Fruit fly (Drosophila melanogaster) whole organism, embryonic: ENCODE data around the gene CG11723.

Experiments used
- Abd-B ChIP-seq: fragments of 200-800 bp; sonication (Bioruptor generic); optimal IDR thresholded peaks from 2 replicates; lab custom pipeline; 2018; ENCODE audit warnings: missing biosample characterization, mild to moderate bottlenecking, missing genetic modification characterization, moderate library complexity
- Antp ChIP-seq: fragments of 200-800 bp; sonication (Bioruptor generic); optimal IDR thresholded peaks from 3 replicates; lab custom pipeline; 2016; ENCODE audit warnings: missing biosample characterization, missing genetic modification characterization
- Asciz ChIP-seq: fragments of 200-800 bp; sonication (Bioruptor generic); optimal IDR thresholded peaks from 2 replicates; lab custom pipeline; 2017; ENCODE audit warnings: missing biosample characterization, mild to moderate bottlenecking, missing genetic modification characterization, missing genetic modification reagents
- BtbVII ChIP-seq: fragments of 200-800 bp; sonication (Bioruptor generic); optimal IDR thresholded peaks from 3 replicates; lab custom pipeline; 2017; ENCODE audit warnings: missing biosample characterization, mild to moderate bottlenecking, missing genetic modification characterization
- CG10462 ChIP-seq: fragments of 200-800 bp; sonication (Bioruptor generic); optimal IDR thresholded peaks from 2 replicates; lab custom pipeline; 2016; ENCODE audit warnings: missing biosample characterization, missing genetic modification characterization
- CG1233 ChIP-seq: fragments of 200-800 bp; sonication (Bioruptor generic); optimal IDR thresholded peaks from 4 replicates; lab custom pipeline; 2018; ENCODE audit warnings: missing biosample characterization, mild to moderate bottlenecking, missing genetic modification characterization
- CG16815 ChIP-seq: fragments of 200-800 bp; sonication (Bioruptor generic); optimal IDR thresholded peaks from 3 replicates; lab custom pipeline; 2017; ENCODE audit warnings: missing biosample characterization, mild to moderate bottlenecking, missing genetic modification characterization
- CG18262 ChIP-seq: fragments of 200-800 bp; optimal IDR thresholded peaks from 3 replicates; lab custom pipeline; 2019; ENCODE audit warnings: missing biosample characterization, mild to moderate bottlenecking, missing genetic modification characterization, moderate library complexity
- CG2120 ChIP-seq: fragments of 200-800 bp; sonication (Bioruptor generic); optimal IDR thresholded peaks from 3 replicates; lab custom pipeline; 2016; ENCODE audit warnings: missing biosample characterization, missing genetic modification characterization
- CG42726 ChIP-seq: fragments of 200-800 bp; sonication (Bioruptor generic); IDR thresholded peaks from 2 replicates; pipeline ENCODE4 v1.3.6; 2022; ENCODE audit warnings: missing biosample characterization, missing genetic modification characterization; ENCODE audit not compliant: partially characterized antibody
- CG6813 ChIP-seq: fragments of 200-800 bp; sonication (Bioruptor generic); optimal IDR thresholded peaks from 2 replicates; lab custom pipeline; 2017; ENCODE audit warnings: missing biosample characterization, missing genetic modification characterization, mild to moderate bottlenecking, moderate library complexity, missing genetic modification reagents
- CG8359 ChIP-seq: fragments of 200-800 bp; sonication (Bioruptor generic); optimal IDR thresholded peaks from 2 replicates; lab custom pipeline; 2017; ENCODE audit warnings: missing biosample characterization, mild to moderate bottlenecking, missing genetic modification characterization, borderline replicate concordance
- CG8765 ChIP-seq: fragments of 200-800 bp; sonication (Bioruptor generic); IDR thresholded peaks from 2 replicates; pipeline ENCODE4 v1.3.6; 2022; ENCODE audit warnings: missing biosample characterization, missing genetic modification characterization
- CG8944 ChIP-seq: fragments of 200-800 bp; sonication (Bioruptor generic); optimal IDR thresholded peaks from 3 replicates; lab custom pipeline; 2016; ENCODE audit warnings: missing biosample characterization, missing genetic modification characterization
- Chrac-16 ChIP-seq: fragments of 200-800 bp; sonication (Bioruptor generic); optimal IDR thresholded peaks from 3 replicates; lab custom pipeline; 2016; ENCODE audit warnings: missing biosample characterization, missing genetic modification characterization
- CkIIα-i1 ChIP-seq: fragments of 200-800 bp; sonication (Bioruptor generic); IDR thresholded peaks from 2 replicates; pipeline ENCODE4 v1.3.6; 2022; ENCODE audit warnings: missing biosample characterization, missing genetic modification characterization
- Dip2 ChIP-seq: fragments of 200-800 bp; sonication (Bioruptor generic); IDR thresholded peaks from 2 replicates; pipeline ENCODE4 v1.3.6; 2022; ENCODE audit warnings: missing biosample characterization, missing genetic modification characterization
- Dref ChIP-seq: fragments of 200-800 bp; sonication (Bioruptor generic); IDR thresholded peaks from 2 replicates; pipeline ENCODE4 v1.3.6; 2022; ENCODE audit warnings: missing biosample characterization, missing genetic modification characterization
- Drgx ChIP-seq: fragments of 200-800 bp; sonication (Bioruptor generic); IDR thresholded peaks from 2 replicates; pipeline ENCODE4 v1.3.6; 2022; ENCODE audit warnings: missing biosample characterization, missing genetic modification characterization
- E2f2 ChIP-seq: fragments of 200-800 bp; sonication (Bioruptor generic); IDR thresholded peaks from 2 replicates; pipeline ENCODE4 v1.3.6; 2022; ENCODE audit warnings: missing biosample characterization, missing genetic modification characterization
- Fer1 ChIP-seq: fragments of 200-800 bp; sonication (Bioruptor generic); optimal IDR thresholded peaks from 2 replicates; lab custom pipeline; 2017; ENCODE audit warnings: missing biosample characterization, mild to moderate bottlenecking, missing genetic modification characterization
- Fer3 ChIP-seq: fragments of 200-800 bp; sonication (Bioruptor generic); optimal IDR thresholded peaks from 2 replicates; lab custom pipeline; 2018; ENCODE audit warnings: missing biosample characterization, mild to moderate bottlenecking, missing genetic modification characterization, moderate library complexity
- H2.0 ChIP-seq: fragments of 200-800 bp; sonication (Bioruptor generic); IDR thresholded peaks from 2 replicates; pipeline ENCODE4 v1.3.6; 2022; ENCODE audit warnings: missing biosample characterization, missing genetic modification characterization
- HLH3B ChIP-seq: fragments of 200-800 bp; sonication (Bioruptor generic); IDR thresholded peaks from 2 replicates; pipeline ENCODE4 v1.3.6; 2022; ENCODE audit warnings: missing biosample characterization, missing genetic modification characterization
- Hr51 ChIP-seq, 2 experiments: fragments of 200-800 bp; sonication (Bioruptor generic); optimal IDR thresholded peaks; 2 replicates in 1 of 2; 3 replicates in 1 of 2; lab custom pipeline; 2016 to 2018; ENCODE audit warnings: missing biosample characterization in 2 of 2, missing genetic modification characterization in 2 of 2, mild to moderate bottlenecking in 1 of 2, moderate library complexity in 1 of 2
- Mrtf ChIP-seq: fragments of 200-800 bp; sonication (Bioruptor generic); IDR thresholded peaks from 3 replicates; pipeline ENCODE4 v1.3.6; 2022; ENCODE audit warnings: missing biosample characterization, missing genetic modification characterization
- NC2β ChIP-seq: fragments of 200-800 bp; sonication (Bioruptor generic); optimal IDR thresholded peaks from 2 replicates; lab custom pipeline; 2016; ENCODE audit warnings: missing biosample characterization, missing genetic modification characterization
- Sry-β ChIP-seq: fragments of 200-800 bp; sonication (Bioruptor generic); optimal IDR thresholded peaks from 2 replicates; lab custom pipeline; 2018; ENCODE audit warnings: missing biosample characterization, mild to moderate bottlenecking, missing genetic modification characterization, moderate library complexity
- aop ChIP-seq: fragments of 200-800 bp; sonication (Bioruptor generic); IDR thresholded peaks from 2 replicates; pipeline ENCODE4 v1.3.6; 2022; ENCODE audit warnings: missing biosample characterization, missing genetic modification characterization
- caup ChIP-seq: fragments of 200-800 bp; sonication (Bioruptor generic); optimal IDR thresholded peaks from 3 replicates; lab custom pipeline; 2017; ENCODE audit warnings: missing biosample characterization, mild to moderate bottlenecking, missing genetic modification characterization, moderate library complexity; ENCODE audit not compliant: severe bottlenecking
- eve ChIP-seq, 2 experiments: fragments of >200 bp; optimal IDR thresholded peaks; 2 replicates each; lab custom pipeline; 2017; ENCODE audit warnings: missing biosample characterization in 2 of 2, missing genetic modification characterization in 2 of 2
- exex ChIP-seq: fragments of 200-800 bp; sonication (Bioruptor generic); optimal IDR thresholded peaks from 4 replicates; lab custom pipeline; 2018; ENCODE audit warnings: missing biosample characterization, mild to moderate bottlenecking, missing genetic modification characterization, moderate library complexity
- gce ChIP-seq: fragments of 200-800 bp; sonication (Bioruptor generic); IDR thresholded peaks from 3 replicates; pipeline ENCODE4 v1.3.6; 2022; ENCODE audit warnings: missing biosample characterization, missing genetic modification characterization
- gcm ChIP-seq: fragments of 200-800 bp; sonication (Bioruptor generic); optimal IDR thresholded peaks from 2 replicates; lab custom pipeline; 2019; ENCODE audit warnings: missing biosample characterization, mild to moderate bottlenecking, missing genetic modification characterization, moderate library complexity
- grn ChIP-seq: fragments of 200-800 bp; sonication (Bioruptor generic); optimal IDR thresholded peaks from 3 replicates; lab custom pipeline; 2017; ENCODE audit warnings: missing biosample characterization, missing genetic modification characterization
- gsb-n ChIP-seq: fragments of 200-800 bp; sonication (Bioruptor generic); optimal IDR thresholded peaks from 3 replicates; lab custom pipeline; 2018; ENCODE audit warnings: missing biosample characterization, mild to moderate bottlenecking, missing genetic modification characterization
- hbn ChIP-seq: fragments of 200-800 bp; sonication (Bioruptor generic); IDR thresholded peaks from 2 replicates; pipeline ENCODE4 v1.3.6; 2022; ENCODE audit warnings: missing biosample characterization, missing genetic modification characterization; ENCODE audit not compliant: partially characterized antibody
- hth ChIP-seq: fragments of >200 bp; optimal IDR thresholded peaks from 2 replicates; lab custom pipeline; 2017; ENCODE audit warnings: inconsistent platforms
- jigr1 ChIP-seq: fragments of 200-800 bp; sonication (Bioruptor generic); IDR thresholded peaks from 3 replicates; pipeline ENCODE4 v1.3.6; 2022; ENCODE audit warnings: missing biosample characterization, missing genetic modification characterization
- lmd ChIP-seq: fragments of 200-800 bp; sonication (Bioruptor generic); IDR thresholded peaks from 2 replicates; pipeline ENCODE4 v1.3.6; 2022; ENCODE audit warnings: missing biosample characterization, missing genetic modification characterization
- p53 ChIP-seq: fragments of 200-800 bp; sonication (Bioruptor generic); optimal IDR thresholded peaks from 2 replicates; lab custom pipeline; 2016; ENCODE audit warnings: missing biosample characterization, missing genetic modification characterization
- pnt ChIP-seq: fragments of 200-800 bp; sonication (Bioruptor generic); optimal IDR thresholded peaks from 3 replicates; lab custom pipeline; 2016; ENCODE audit warnings: missing biosample characterization, missing genetic modification characterization
- sisA ChIP-seq: fragments of 200-800 bp; sonication (Bioruptor generic); IDR thresholded peaks from 2 replicates; pipeline ENCODE4 v1.3.6; 2022; ENCODE audit warnings: missing biosample characterization, missing genetic modification characterization
- sna ChIP-seq: fragments of 200-800 bp; sonication (Bioruptor generic); IDR thresholded peaks from 2 replicates; pipeline ENCODE4 v1.3.6; 2022; ENCODE audit warnings: missing biosample characterization, missing genetic modification characterization; ENCODE audit not compliant: partially characterized antibody
- sqz ChIP-seq: fragments of 200-800 bp; sonication (Bioruptor generic); optimal IDR thresholded peaks from 3 replicates; lab custom pipeline; 2018; ENCODE audit warnings: missing biosample characterization, mild to moderate bottlenecking, missing genetic modification characterization
- sug ChIP-seq: fragments of 200-800 bp; optimal IDR thresholded peaks from 2 replicates; lab custom pipeline; 2019; ENCODE audit warnings: missing biosample characterization, mild to moderate bottlenecking, missing genetic modification characterization, moderate library complexity
- tgo ChIP-seq: fragments of 200-800 bp; sonication (Bioruptor generic); IDR thresholded peaks from 3 replicates; pipeline ENCODE4 v1.3.6; 2022; ENCODE audit warnings: missing biosample characterization, missing genetic modification characterization
- ttk ChIP-seq: fragments of 200-800 bp; sonication (Bioruptor generic); IDR thresholded peaks from 2 replicates; pipeline ENCODE4 v2.1.2; 2022; ENCODE audit warnings: missing biosample characterization, missing genetic modification characterization
- vfl ChIP-seq: fragments of 200-800 bp; sonication (Bioruptor generic); optimal IDR thresholded peaks from 2 replicates; lab custom pipeline; 2016; ENCODE audit warnings: missing biosample characterization, missing genetic modification characterization

CG11723 gene

dm6 chr2L:2130157-2130987 lies 16.7 kb downstream of the CG11723 start, which contains the start of gene Glyp (continued):
- TF ChIP-seq Mrtf (GFP tag; lab: Robert Waterston, UW) (peak; percentile 92), Abd-B (GFP tag; lab: Kevin White, UChicago) (peak; percentile 94), BtbVII (GFP tag; lab: Kevin White, UChicago) (peak; percentile 99), CG6813 (GFP tag; lab: Kevin White, UChicago) (peak; percentile 98), exex (tag; lab: Kevin White, UChicago) (peak; percentile 92), E2f2 (GFP tag; lab: Robert Waterston, UW) (peak; percentile 98), H2.0 (peak; percentile 92), hbn (no peak; the same call in 1 of the 2 replicates), sug (peak; percentile 97), Dip2 (peak; percentile 37; the same call in 1 of the 2 replicates), CG18262 (tag; lab: Kevin White, UChicago) (peak; percentile 97), Fer1 (peak; percentile 99), sqz (GFP tag; lab: Kevin White, UChicago) (peak; percentile 96), aop (GFP tag; lab: Robert Waterston, UW) (no peak; the same call in 1 of the 2 replicates), CG2120 (peak; percentile 95), gce (GFP tag; lab: Robert Waterston, UW) (peak; percentile 89), CkIIα-i1 (GFP tag; lab: Robert Waterston, UW) (0 out of 2 replicates have a peak, but pooled peaks have one; percentile 37), sisA (GFP tag; lab: Robert Waterston, UW) (peak; percentile 90), HLH3B (GFP tag; lab: Robert Waterston, UW) (peak; percentile 97), CG1233 (GFP tag; lab: Kevin White, UChicago) (peak; percentile 96), ttk (GFP tag; lab: Robert Waterston, UW) (peak; percentile 93), Asciz (GFP tag; lab: Kevin White, UChicago) (peak; percentile 97), CG8359 (GFP tag; lab: Kevin White, UChicago) (peak; percentile 93), Chrac-16 (GFP tag; lab: Kevin White, UChicago) (peak; percentile 94), pnt (GFP tag; lab: Kevin White, UChicago) (peak; percentile 42), caup (GFP tag; lab: Kevin White, UChicago) (peak; percentile 98), CG16815 (GFP tag; lab: Kevin White, UChicago) (peak; percentile 92), CG10462 (GFP tag; lab: Kevin White, UChicago) (peak; percentile 92), eve (GFP tag; optimal IDR thresholded peaks at IDR 0.05; lab: Kevin White, UChicago) (no peak), gcm (GFP tag; lab: Kevin White, UChicago) (peak; percentile 98), jigr1 (GFP tag; lab: Robert Waterston, UW) (peak; percentile 92), Fer3 (tag; lab: Kevin White, UChicago) (peak; percentile 97), tgo (GFP tag; lab: Robert Waterston, UW) (peak; percentile 96), Dref (GFP tag; lab: Robert Waterston, UW) (no peak), grn (GFP tag; lab: Kevin White, UChicago) (peak; percentile 90), NC2β (GFP tag; lab: Kevin White, UChicago) (peak; percentile 42), hth (no peak), CG8765 (GFP tag; lab: Robert Waterston, UW) (peak; percentile 83), lmd (GFP tag; lab: Robert Waterston, UW) (peak; percentile 96), gsb-n (peak; percentile 95), sna (peak; percentile 65; the same call in 1 of the 2 replicates), CG42726 (GFP tag; lab: Robert Waterston, UW) (peak; percentile 29; the same call in 1 of the 2 replicates), p53 (GFP tag; lab: Kevin White, UChicago) (peak; percentile 46), CG8944 (peak; percentile 19), Sry-β (GFP tag; lab: Kevin White, UChicago) (peak; percentile 58), vfl (peak; percentile 90), Antp (GFP tag; lab: Kevin White, UChicago) (peak; percentile 51), Drgx (GFP tag; lab: Robert Waterston, UW) (peak; percentile 97), Hr51 (GFP tag; optimal IDR thresholded peaks at IDR 0.05; lab: Kevin White, UChicago) (peak; percentile 85 to 99)
